Worm (Caenorhabditis elegans): ENCODE results near the gene bar-1.
A peak's percentile ranks its signal among the peaks of the same experiment; 100 is the strongest.

Gene bar-1

DNA sequence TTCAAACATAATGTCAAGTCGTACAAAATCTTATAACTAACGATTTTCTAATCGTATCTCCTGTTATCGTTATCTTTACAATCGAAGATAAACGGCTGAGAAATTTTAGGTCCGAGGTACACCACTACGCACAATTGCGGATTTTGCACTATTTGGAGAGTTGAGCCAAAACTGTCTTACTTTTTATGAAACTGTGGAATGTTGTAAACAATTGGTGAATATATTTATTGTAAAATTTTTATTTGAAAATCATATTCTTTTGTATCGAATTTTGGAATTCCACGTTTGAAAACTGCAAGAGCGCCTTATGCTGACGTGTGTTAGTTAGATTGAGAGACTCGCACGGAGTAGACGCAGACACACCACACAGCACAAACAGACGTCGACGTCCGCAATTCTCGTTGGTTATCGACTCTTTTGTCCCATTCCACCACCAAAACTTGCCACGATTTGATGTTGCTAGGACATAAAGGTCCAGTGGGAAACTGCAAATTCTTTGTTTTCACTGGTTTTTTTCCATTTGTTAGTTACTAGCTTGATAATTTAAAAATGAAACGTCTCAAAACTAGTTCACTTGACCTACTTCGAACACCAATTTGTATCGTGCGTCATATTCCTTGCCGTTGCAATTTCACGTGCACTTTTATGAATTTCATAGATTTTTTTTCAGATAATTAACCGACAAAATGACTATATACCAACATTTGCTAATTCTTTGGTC lies 23.6 kb upstream of the bar-1 start, which contains the start of gene dnj-7 (continued):
- TF ChIP-seq ceh-28 (tag; optimal IDR thresholded peaks at IDR 0.05) (peak; percentile 21), nhr-43 (tag; optimal IDR thresholded peaks at IDR 0.05; ENCODE audit: poor library complexity, severe bottlenecking) (no peak)

DNA sequence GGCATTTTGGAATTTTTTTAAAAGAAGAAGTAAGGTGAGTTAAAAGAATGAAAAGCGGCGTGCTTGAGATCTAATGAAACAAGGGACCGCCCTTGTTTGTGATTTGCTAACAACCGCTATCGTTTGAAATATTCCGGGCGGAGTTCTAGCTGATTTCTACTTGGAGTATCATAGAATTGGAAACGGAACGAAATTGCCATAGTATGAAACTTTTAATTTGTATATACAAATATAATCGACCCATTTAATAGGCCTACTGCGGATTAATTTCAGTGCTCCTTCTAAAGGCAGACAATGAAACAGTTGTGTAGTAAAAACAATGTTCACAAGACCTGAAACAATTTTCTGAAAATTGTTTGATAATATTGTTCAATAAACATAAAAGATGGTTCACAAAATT lies 21.5 kb upstream of the bar-1 start, which contains the start of gene C55B6.7:
Gene C55B6.7, minus strand, starts transcription at position 101 of the 400 bp plus-strand sequence.
- TF ChIP-seq ztf-11 (tag; optimal IDR thresholded peaks at IDR 0.05) (no peak), ZK546.5 (tag; optimal IDR thresholded peaks at IDR 0.05) (no peak), lin-39 (tag; optimal IDR thresholded peaks at IDR 0.05) (no peak), nhr-12 (tag; optimal IDR thresholded peaks at IDR 0.05) (no peak), nhr-77 (tag; optimal IDR thresholded peaks at IDR 0.05) (no peak), nhr-23 (tag; optimal IDR thresholded peaks at IDR 0.05) (no peak), daf-12 (tag; optimal IDR thresholded peaks at IDR 0.05) (no peak), nhr-43 (tag; optimal IDR thresholded peaks at IDR 0.05; ENCODE audit: poor library complexity, severe bottlenecking) (no peak), fkh-2 (tag; optimal IDR thresholded peaks at IDR 0.05) (no peak), egl-5 (tag; optimal IDR thresholded peaks at IDR 0.05) (no peak)

DNA sequence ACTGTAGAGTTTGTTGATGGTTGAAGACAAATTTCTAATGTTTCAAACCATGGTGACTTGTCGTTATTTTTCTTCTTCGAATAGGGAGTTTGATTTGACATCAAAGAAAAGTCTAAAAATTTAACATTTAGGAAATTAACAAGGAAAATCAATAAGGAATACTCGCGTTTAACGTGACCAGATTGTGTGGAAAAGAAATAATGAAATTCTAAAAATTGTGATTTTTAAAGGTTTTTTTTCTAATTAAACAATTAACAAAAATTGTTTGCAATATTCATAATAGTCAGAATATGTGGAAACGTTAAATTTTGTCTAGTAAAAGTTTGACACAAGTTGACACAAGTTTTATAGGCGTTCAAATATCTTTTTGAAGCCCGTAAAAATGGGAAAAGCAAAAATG lies 17.2 kb upstream of the bar-1 start, which contains the start of gene C55B6.4:
Gene C55B6.4, minus strand, starts transcription at position 101 of the 400 bp plus-strand sequence.
- TF ChIP-seq ceh-82 (tag; optimal IDR thresholded peaks at IDR 0.05) (no peak), nhr-28 (tag; optimal IDR thresholded peaks at IDR 0.05) (no peak), nhr-77 (tag; optimal IDR thresholded peaks at IDR 0.05) (no peak), fos-1 (tag; optimal IDR thresholded peaks at IDR 0.05) (no peak), elt-2 (tag; optimal IDR thresholded peaks at IDR 0.05) (no peak), egl-5 (tag; optimal IDR thresholded peaks at IDR 0.05) (no peak), elt-3 (tag; optimal IDR thresholded peaks at IDR 0.05) (no peak), snpc-4 (tag; optimal IDR thresholded peaks at IDR 0.05) (no peak), R02D3.7 (tag; optimal IDR thresholded peaks at IDR 0.05) (no peak), pqm-1 (tag; optimal IDR thresholded peaks at IDR 0.05) (no peak)

DNA sequence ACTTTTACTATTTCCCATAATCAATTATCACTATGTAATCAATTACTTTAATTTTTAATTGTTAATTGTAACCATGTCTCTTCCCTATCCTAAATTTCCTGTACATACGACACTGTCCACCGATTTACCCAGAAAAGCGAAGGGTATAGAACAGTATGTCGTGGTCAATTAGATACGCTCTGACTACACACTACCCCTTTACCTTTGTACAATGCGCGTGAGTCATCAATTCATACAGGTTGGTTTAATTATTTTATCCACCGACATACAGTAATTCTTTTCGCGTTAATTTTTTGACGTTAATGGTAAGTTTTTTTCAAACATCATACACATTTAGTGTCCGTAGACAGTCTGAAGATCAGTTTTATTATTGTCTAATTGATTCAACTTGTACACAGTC lies 11.2 kb upstream of the bar-1 start:
- no peak for TF ChIP-seq ceh-9 (tag; optimal IDR thresholded peaks at IDR 0.05)
- peak; percentile 22 to 80 (median 40) for TF ChIP-seq elt-3 (tag; optimal IDR thresholded peaks at IDR 0.05)
- peak; percentile 63 for TF ChIP-seq egl-5 (tag; optimal IDR thresholded peaks at IDR 0.05)
- no peak for TF ChIP-seq nhr-67 (tag; optimal IDR thresholded peaks at IDR 0.05)
- TF ChIP-seq ceh-16 (tag; optimal IDR thresholded peaks at IDR 0.05) = no peak
- TF ChIP-seq nhr-76 (tag; optimal IDR thresholded peaks at IDR 0.05) = peak; percentile 73
- TF ChIP-seq ceh-82 (tag; optimal IDR thresholded peaks at IDR 0.05) = peak; percentile 61
- TF ChIP-seq elt-2 (tag; optimal IDR thresholded peaks at IDR 0.05) = peak; percentile 75
- no peak for TF ChIP-seq fkh-10 (GFP tag; optimal IDR thresholded peaks at IDR 0.05)
- peak; percentile 67 for TF ChIP-seq aly-2 (tag; optimal IDR thresholded peaks at IDR 0.05)
- no peak for TF ChIP-seq fos-1 (tag; optimal IDR thresholded peaks at IDR 0.05)
- TF ChIP-seq jun-1 (tag; optimal IDR thresholded peaks at IDR 0.05) = peak; percentile 99
- peak; percentile 13 for TF ChIP-seq lin-15B (tag; optimal IDR thresholded peaks at IDR 0.05)
- no peak for TF ChIP-seq nhr-11 (tag; optimal IDR thresholded peaks at IDR 0.05)
- TF ChIP-seq daf-12 (tag; optimal IDR thresholded peaks at IDR 0.05) = no peak
- peak; percentile 81 for TF ChIP-seq pqm-1 (tag; optimal IDR thresholded peaks at IDR 0.05)
- no peak for TF ChIP-seq hmg-11 (tag; optimal IDR thresholded peaks at IDR 0.05)
- peak; percentile 77 for TF ChIP-seq skn-1 (tag; optimal IDR thresholded peaks at IDR 0.05)
- peak; percentile 94 for TF ChIP-seq tbx-2 (tag; optimal IDR thresholded peaks at IDR 0.05)
- TF ChIP-seq lsy-12 (tag; optimal IDR thresholded peaks at IDR 0.05) = peak; percentile 93
- TF ChIP-seq eor-1 (tag; optimal IDR thresholded peaks at IDR 0.05) = no peak
- no peak for TF ChIP-seq ZK546.5 (tag; optimal IDR thresholded peaks at IDR 0.05)
- peak; percentile 12 for TF ChIP-seq mdl-1 (tag; optimal IDR thresholded peaks at IDR 0.05)
- peak; percentile 66 for TF ChIP-seq nfya-1 (tag; optimal IDR thresholded peaks at IDR 0.05; ENCODE audit: insufficient read depth)
- peak; percentile 76 for TF ChIP-seq snpc-4 (tag; optimal IDR thresholded peaks at IDR 0.05)
- peak; percentile 88 for TF ChIP-seq pha-4 (tag; optimal IDR thresholded peaks at IDR 0.05)
- TF ChIP-seq fkh-2 (tag; optimal IDR thresholded peaks at IDR 0.05) = no peak
- TF ChIP-seq lin-39 (tag; optimal IDR thresholded peaks at IDR 0.05) = peak; percentile 69
- TF ChIP-seq ztf-4 (tag; optimal IDR thresholded peaks at IDR 0.05) = peak; percentile 33
- TF ChIP-seq mml-1 (tag; optimal IDR thresholded peaks at IDR 0.05) = no peak
- TF ChIP-seq sea-2 (GFP tag; optimal IDR thresholded peaks at IDR 0.05) = no peak
- TF ChIP-seq unc-39 (tag; optimal IDR thresholded peaks at IDR 0.05) = no peak
- TF ChIP-seq R02D3.7 (tag; optimal IDR thresholded peaks at IDR 0.05) = peak; percentile 65
- no peak for TF ChIP-seq zag-1 (tag; optimal IDR thresholded peaks at IDR 0.05)
- peak; percentile 74 for TF ChIP-seq egl-27 (tag; optimal IDR thresholded peaks at IDR 0.05)
- TF ChIP-seq nhr-28 (tag; optimal IDR thresholded peaks at IDR 0.05) = peak; percentile 79
- peak; percentile 13 for TF ChIP-seq nhr-237 (tag; optimal IDR thresholded peaks at IDR 0.05)
- no peak for TF ChIP-seq nhr-12 (tag; optimal IDR thresholded peaks at IDR 0.05)
- TF ChIP-seq ama-1 (optimal IDR thresholded peaks at IDR 0.05) = no peak
- TF ChIP-seq unc-62 (GFP tag; optimal IDR thresholded peaks at IDR 0.05) = no peak

All from whole organism, L3 larva.